Worm (Caenorhabditis elegans): ENCODE results near the gene T08H10.3.
"Not testable (repeated sequence)": the region's sequence is repeated elsewhere in the genome, so short reads cannot be mapped to it uniquely, and the experiment has no call there.

Gene T08H10.3

DNA sequence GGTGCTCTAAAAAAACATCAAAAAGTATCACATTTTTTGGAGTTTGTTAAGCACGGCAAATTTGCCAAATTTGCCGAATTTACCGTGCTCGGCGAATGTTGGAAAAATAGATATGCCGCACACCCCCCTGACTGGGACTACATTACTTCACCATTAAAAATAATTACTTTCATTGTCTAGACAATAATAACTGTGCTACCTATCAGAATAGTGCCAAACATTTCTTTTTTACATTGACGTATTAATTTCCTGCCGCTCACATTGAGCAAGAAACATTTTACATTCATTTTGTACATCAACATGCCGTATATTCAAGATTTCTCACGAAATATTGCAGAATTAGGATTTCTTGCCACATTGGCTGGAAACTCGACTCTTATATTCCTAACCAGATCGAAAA, 3.4 kb downstream of the T08H10.3 start, which contains the start of gene str-35:
Gene str-35 (plus strand): TSS at position 301 of the 400 bp plus-strand sequence.
- TF ChIP-seq unc-55 (GFP tag; optimal IDR thresholded peaks at IDR 0.05); sma-9 (GFP tag; optimal IDR thresholded peaks at IDR 0.05); sma-9 (tag; optimal IDR thresholded peaks at IDR 0.05); nhr-21 (tag; optimal IDR thresholded peaks at IDR 0.05): not testable (repeated sequence)

DNA sequence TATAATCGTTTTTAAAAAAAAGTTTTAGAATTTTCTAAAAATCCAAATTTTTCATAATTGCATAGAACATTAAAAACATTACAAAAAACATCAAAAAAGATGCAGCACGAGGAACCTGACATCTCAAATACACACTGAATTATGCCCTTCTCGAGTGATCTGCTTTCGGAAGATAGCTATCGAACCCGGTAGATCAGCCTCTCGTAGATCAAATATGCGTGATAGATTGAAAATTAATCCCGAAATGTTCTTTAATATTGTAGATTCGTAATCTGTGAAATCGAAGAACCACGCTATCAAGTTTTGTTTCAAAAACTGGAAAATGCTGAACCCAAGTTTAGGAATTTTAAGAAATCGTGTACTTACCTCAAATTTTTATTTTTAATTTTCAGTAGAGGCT, 10.7 kb downstream of the T08H10.3 start:
- no peak for TF ChIP-seq ZK546.5 (tag; optimal IDR thresholded peaks at IDR 0.05)
- no peak for TF ChIP-seq ztf-1 (GFP tag; conservative IDR thresholded peaks at IDR 0.05)
- no peak for TF ChIP-seq dmd-4 (tag; optimal IDR thresholded peaks at IDR 0.05)
- no peak for TF ChIP-seq unc-62 (GFP tag; optimal IDR thresholded peaks at IDR 0.05)
- TF ChIP-seq nhr-23 (tag; optimal IDR thresholded peaks at IDR 0.05) = no peak
- no peak for TF ChIP-seq blmp-1 (tag; optimal IDR thresholded peaks at IDR 0.05; ENCODE audit: insufficient read depth)
- no peak for TF ChIP-seq fos-1 (tag; optimal IDR thresholded peaks at IDR 0.05)
- TF ChIP-seq F13H6.1 (tag; optimal IDR thresholded peaks at IDR 0.05) = no peak
- no peak for TF ChIP-seq mab-5 (tag; optimal IDR thresholded peaks at IDR 0.05)

- no peak for TF ChIP-seq mab-5 (tag; optimal IDR thresholded peaks at IDR 0.05)
- TF ChIP-seq unc-39 (tag; optimal IDR thresholded peaks at IDR 0.05) = no peak
- peak; percentile 29 for TF ChIP-seq crh-2 (tag; optimal IDR thresholded peaks at IDR 0.05)
- no peak for TF ChIP-seq mdl-1 (tag; optimal IDR thresholded peaks at IDR 0.05)
- TF ChIP-seq ztf-1 (GFP tag; conservative IDR thresholded peaks at IDR 0.05) = no peak
- peak; percentile 19 for TF ChIP-seq sma-3 (GFP tag; optimal IDR thresholded peaks at IDR 0.05)
- TF ChIP-seq fos-1 (tag; optimal IDR thresholded peaks at IDR 0.05) = peak; percentile 77
- no peak for TF ChIP-seq nhr-237 (tag; optimal IDR thresholded peaks at IDR 0.05)
- TF ChIP-seq skn-1 (tag; optimal IDR thresholded peaks at IDR 0.05) = peak; percentile 60
- no peak for TF ChIP-seq nhr-23 (tag; optimal IDR thresholded peaks at IDR 0.05)
- no peak for TF ChIP-seq aly-2 (tag; optimal IDR thresholded peaks at IDR 0.05)
- TF ChIP-seq unc-62 (GFP tag; optimal IDR thresholded peaks at IDR 0.05) = no peak
- TF ChIP-seq nhr-6 (tag; optimal IDR thresholded peaks at IDR 0.05) = no peak
- TF ChIP-seq snpc-4 (tag; optimal IDR thresholded peaks at IDR 0.05) = no peak
- no peak for TF ChIP-seq elt-3 (tag; optimal IDR thresholded peaks at IDR 0.05)
- TF ChIP-seq nhr-11 (tag; optimal IDR thresholded peaks at IDR 0.05) = no peak
- no peak for TF ChIP-seq ceh-82 (tag; optimal IDR thresholded peaks at IDR 0.05)
- no peak for TF ChIP-seq mbf-1 (tag; optimal IDR thresholded peaks at IDR 0.05)
- no peak for TF ChIP-seq zag-1 (tag; optimal IDR thresholded peaks at IDR 0.05)
- TF ChIP-seq gmeb-1 (tag; optimal IDR thresholded peaks at IDR 0.05) = peak; percentile 15
- TF ChIP-seq F13H6.1 (tag; optimal IDR thresholded peaks at IDR 0.05) = peak; percentile 4
- peak; percentile 29 for TF ChIP-seq Y55F3AM.14 (GFP tag; optimal IDR thresholded peaks at IDR 0.05)
- TF ChIP-seq nhr-25 (tag; optimal IDR thresholded peaks at IDR 0.05) = peak; percentile 66
- TF ChIP-seq ceh-16 (tag; optimal IDR thresholded peaks at IDR 0.05) = no peak
- TF ChIP-seq dmd-4 (tag; optimal IDR thresholded peaks at IDR 0.05) = no peak
- TF ChIP-seq nhr-129 (tag; optimal IDR thresholded peaks at IDR 0.05) = peak; percentile 85
- peak in 1 of 2 experiments; percentile 39 for TF ChIP-seq lsy-2 (tag; optimal IDR thresholded peaks at IDR 0.05)
- no peak for TF ChIP-seq ama-1 (optimal IDR thresholded peaks at IDR 0.05)
- TF ChIP-seq ZK546.5 (tag; optimal IDR thresholded peaks at IDR 0.05) = no peak
- TF ChIP-seq sem-4 (tag; optimal IDR thresholded peaks at IDR 0.05) = no peak
- TF ChIP-seq ztf-4 (tag; optimal IDR thresholded peaks at IDR 0.05) = no peak
- TF ChIP-seq blmp-1 (tag; optimal IDR thresholded peaks at IDR 0.05; ENCODE audit: insufficient read depth) = peak; percentile 56
- TF ChIP-seq lin-39 (tag; optimal IDR thresholded peaks at IDR 0.05) = no peak
- TF ChIP-seq ztf-11 (tag; optimal IDR thresholded peaks at IDR 0.05) = no peak
- TF ChIP-seq peb-1 (tag; optimal IDR thresholded peaks at IDR 0.05) = no peak
- no peak for TF ChIP-seq egl-27 (tag; optimal IDR thresholded peaks at IDR 0.05)
- no peak for TF ChIP-seq nhr-12 (tag; optimal IDR thresholded peaks at IDR 0.05)
- no peak for TF ChIP-seq nhr-77 (tag; optimal IDR thresholded peaks at IDR 0.05)
- no peak for TF ChIP-seq R02D3.7 (tag; optimal IDR thresholded peaks at IDR 0.05)
- TF ChIP-seq alr-1 (tag; optimal IDR thresholded peaks at IDR 0.05) = no peak
- no peak for TF ChIP-seq unc-55 (GFP tag; optimal IDR thresholded peaks at IDR 0.05)
- TF ChIP-seq sma-9 (GFP tag; optimal IDR thresholded peaks at IDR 0.05) = peak; percentile 35
- TF ChIP-seq sma-9 (tag; optimal IDR thresholded peaks at IDR 0.05) = no peak
- TF ChIP-seq nhr-21 (tag; optimal IDR thresholded peaks at IDR 0.05) = peak; percentile 49
- no peak for TF ChIP-seq lin-13 (GFP tag; optimal IDR thresholded peaks at IDR 0.05)
- no peak for TF ChIP-seq lin-11 (tag; optimal IDR thresholded peaks at IDR 0.05)
- TF ChIP-seq nhr-10 (tag; optimal IDR thresholded peaks at IDR 0.05) = no peak
- TF ChIP-seq elt-1 (tag; optimal IDR thresholded peaks at IDR 0.05) = no peak
- no peak for TF ChIP-seq C34F6.9 (tag; optimal IDR thresholded peaks at IDR 0.05)
Observed at ce11 chrV:4483049-4483507, 11.9 kb downstream of the T08H10.3 start, which contains the start of gene exc-15. exc-15 (plus strand) TSS chrV:4483459.
